Fruit fly (Drosophila melanogaster) Kc167 (cell line): Measurements from ENCODE around the gene Nt5b.

Experiments used
- Myc ChIP-seq: fragments of >200 bp; optimal IDR thresholded peaks from 2 replicates; lab custom pipeline; 2017; ENCODE audit warnings: missing external identifiers
- h ChIP-seq: fragments of >200 bp; optimal IDR thresholded peaks from 3 replicates; lab custom pipeline; 2018; ENCODE audit warnings: missing external identifiers
- psq ChIP-seq: fragments of >200 bp; optimal IDR thresholded peaks from 2 replicates; lab custom pipeline; 2017; ENCODE audit warnings: missing external identifiers

- no peak for TF ChIP-seq h (lab: Kevin White, UChicago)
- TF ChIP-seq Myc (lab: Kevin White, UChicago), result no peak
- no peak for TF ChIP-seq psq (lab: Kevin White, UChicago)
Measured at dm6 chrX:18366851-18367649, 42.9 kb downstream of the Nt5b start.
